Worm (Caenorhabditis elegans) whole organism, young adult: ENCODE measurements around the gene acd-3.

Source experiments
- ama-1 ChIP-seq, 3 experiments: fragments of 150-350 bp in 1 of 3; sonication (generic microtip) in 2 of 3; optimal IDR thresholded peaks; 2 replicates each; lab custom pipeline; 2014 to 2018; ENCODE audit warnings: missing biosample characterization in 2 of 3, missing genetic modification characterization in 2 of 3, missing genetic modification reagents in 2 of 3
- die-1 ChIP-seq: sonication (generic microtip); optimal IDR thresholded peaks from 2 replicates; lab custom pipeline; 2016; ENCODE audit warnings: missing genotype, mild to moderate bottlenecking, missing genetic modification characterization, missing compliant biosample characterization
- mel-28 ChIP-seq: sonication (generic microtip); optimal IDR thresholded peaks from 2 replicates; lab custom pipeline; 2016; ENCODE audit warnings: borderline replicate concordance, mild to moderate bottlenecking, missing genetic modification characterization, missing compliant biosample characterization
- nfya-2 ChIP-seq: fragments of 200-800 bp; sonication (Bioruptor generic); IDR thresholded peaks from 2 replicates; pipeline ENCODE4 v1.3.6; 2022; ENCODE audit warnings: missing genetic modification reagents, missing genetic modification characterization, missing compliant biosample characterization
- tbp1 ChIP-seq: fragments of 200-800 bp; sonication (Bioruptor generic); optimal IDR thresholded peaks from 2 replicates; lab custom pipeline; 2018; ENCODE audit warnings: mild to moderate bottlenecking, missing genetic modification characterization, missing compliant biosample characterization
- tlf-1 ChIP-seq: fragments of 200-800 bp; sonication (Bioruptor generic); optimal IDR thresholded peaks from 2 replicates; lab custom pipeline; 2018; ENCODE audit warnings: mild to moderate bottlenecking, missing genetic modification characterization, missing compliant biosample characterization
- ztf-28 ChIP-seq: fragments of 200-800 bp; sonication (Bioruptor generic); IDR thresholded peaks from 2 replicates; pipeline ENCODE4 v1.3.6; 2022; ENCODE audit warnings: missing genetic modification reagents, missing genetic modification characterization, missing compliant biosample characterization

DNA sequence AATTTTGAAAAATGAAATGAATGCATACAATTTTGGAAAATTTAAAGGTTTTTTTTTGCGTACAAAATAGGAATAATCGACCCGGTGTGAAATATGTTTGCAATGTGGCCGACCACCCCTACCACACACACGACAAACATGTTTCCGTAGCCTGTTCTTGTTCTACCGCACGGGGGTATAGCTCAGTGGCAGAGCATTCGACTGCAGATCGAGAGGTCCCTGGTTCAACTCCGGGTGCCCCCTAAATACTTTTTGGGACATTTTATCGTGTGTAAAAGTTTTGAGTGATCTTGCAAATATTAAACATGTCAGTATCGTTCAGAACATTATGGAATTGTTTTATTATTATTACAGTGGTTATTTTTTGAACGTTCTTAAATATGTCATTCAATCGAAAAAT, 44.4 kb upstream of the acd-3 start:
- peak; percentile 91 for TF ChIP-seq tbp1 (GFP tag; lab: Kevin White, UChicago)
- no peak for TF ChIP-seq mel-28 (tag; lab: Kevin White, UChicago)
- TF ChIP-seq ztf-28 (GFP tag; lab: Robert Waterston, UW), result 0 out of 2 replicates have a peak, but pooled peaks have one; percentile 79
- TF ChIP-seq tlf-1 (GFP tag; lab: Kevin White, UChicago), result no peak
- TF ChIP-seq ama-1 (optimal IDR thresholded peaks at IDR 0.05; lab: Kevin White, UChicago), result no peak
- peak; percentile 34 to 64 for TF ChIP-seq ama-1 (GFP tag; optimal IDR thresholded peaks at IDR 0.05; lab: Kevin White, UChicago)
- TF ChIP-seq nfya-2 (GFP tag; lab: Robert Waterston, UW), result no peak
- TF ChIP-seq die-1, result peak; percentile 87
